Worm (Caenorhabditis elegans): ENCODE data around the gene syx-3.

ce11 chrX:5342007-5342406, 6.9 kb upstream of the syx-3 start, which contains the start of gene C26B9.7:
- TF ChIP-seq M03D4.4 (tag; optimal IDR thresholded peaks at IDR 0.05) (no peak), nhr-76 (tag; optimal IDR thresholded peaks at IDR 0.05) (no peak), blmp-1 (tag; optimal IDR thresholded peaks at IDR 0.05) (no peak)
